Worm (Caenorhabditis elegans) whole organism, late embryonic: ENCODE data around the gene srw-129.

Experiments used
- ceh-45 ChIP-seq: fragments of 200-800 bp; sonication (Bioruptor generic); IDR thresholded peaks from 2 replicates; pipeline ENCODE4 v1.3.6; 2022; ENCODE audit warnings: missing genetic modification reagents, missing genetic modification characterization, missing compliant biosample characterization
- dmd-4 ChIP-seq: sonication (generic microtip); optimal IDR thresholded peaks from 2 replicates; lab custom pipeline; 2016; ENCODE audit warnings: borderline replicate concordance, missing genetic modification characterization, missing compliant biosample characterization
- ets-4 ChIP-seq: sonication (generic microtip); optimal IDR thresholded peaks from 2 replicates; lab custom pipeline; 2016; ENCODE audit warnings: missing genetic modification characterization, missing compliant biosample characterization
- eyg-1 ChIP-seq: sonication (generic microtip); optimal IDR thresholded peaks from 2 replicates; lab custom pipeline; 2016; ENCODE audit warnings: missing genotype, missing genetic modification characterization, missing compliant biosample characterization
- fkh-10 ChIP-seq: fragments of 150-350 bp; optimal IDR thresholded peaks from 2 replicates; lab custom pipeline; 2014; ENCODE audit warnings: missing biosample characterization, missing genetic modification reagents, missing genetic modification characterization
- hlh-30 ChIP-seq: sonication (generic microtip); optimal IDR thresholded peaks from 2 replicates; lab custom pipeline; 2017; ENCODE audit warnings: antibody characterized with exemption, missing genetic modification characterization, missing compliant biosample characterization; ENCODE audit not compliant: insufficient read depth
- nhr-11 ChIP-seq: fragments of 150-350 bp; optimal IDR thresholded peaks from 2 replicates; lab custom pipeline; 2014; ENCODE audit warnings: missing biosample characterization, missing genetic modification characterization
- pat-9 ChIP-seq: fragments of 200-800 bp; sonication (Bioruptor generic); optimal IDR thresholded peaks from 2 replicates; lab custom pipeline; 2018; ENCODE audit warnings: mild to moderate bottlenecking, missing genetic modification characterization, moderate library complexity, missing compliant biosample characterization
- ref-2 ChIP-seq: sonication (generic microtip); optimal IDR thresholded peaks from 2 replicates; lab custom pipeline; 2016; ENCODE audit warnings: missing genetic modification characterization, missing compliant biosample characterization
- unc-86 ChIP-seq: sonication (generic microtip); optimal IDR thresholded peaks from 2 replicates; lab custom pipeline; 2016; ENCODE audit warnings: missing genetic modification characterization, missing compliant biosample characterization

DNA sequence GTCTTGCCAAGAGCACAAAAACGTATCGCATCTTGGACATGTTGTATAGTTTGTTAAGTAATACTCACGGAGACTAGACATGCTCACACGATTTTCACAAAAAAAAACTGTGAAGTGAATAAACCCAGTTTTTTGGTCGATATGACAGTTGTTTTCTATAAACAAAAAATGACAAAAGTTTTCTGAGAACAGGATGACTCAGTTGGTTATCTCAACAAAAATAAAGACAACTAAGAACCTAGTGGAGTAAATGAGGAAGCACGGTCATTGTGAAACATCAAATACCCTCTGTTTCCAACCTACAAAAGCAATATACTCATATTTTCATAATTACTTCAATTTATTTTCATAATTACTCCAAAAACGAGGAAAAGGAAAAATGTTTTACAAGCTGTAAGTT, 26.1 kb upstream of the srw-129 start, which contains the start of gene srh-87:
- TF ChIP-seq eyg-1 (tag; lab: Kevin White, UChicago) (no peak), ref-2 (tag; lab: Kevin White, UChicago) (no peak), ets-4 (no peak), nhr-11 (no peak), dmd-4 (no peak), unc-86 (tag; lab: Kevin White, UChicago) (no peak), ceh-45 (GFP tag; lab: Robert Waterston, UW) (no peak), pat-9 (tag; lab: Kevin White, UChicago) (no peak), fkh-10 (GFP tag; lab: Kevin White, UChicago) (no peak), hlh-30 (tag; lab: Kevin White, UChicago) (no peak)
